Fruit fly (Drosophila melanogaster) whole organism, prepupa: ENCODE data around the gene Hsc70-1.

ENCODE experiments used
- CG15336 ChIP-seq: fragments of 200-800 bp; sonication (Bioruptor generic); IDR thresholded peaks from 2 replicates; pipeline ENCODE4 v1.3.6; 2022; ENCODE audit warnings: missing biosample characterization, missing genetic modification characterization
- CG1621 ChIP-seq: fragments of 200-800 bp; sonication (Bioruptor generic); optimal IDR thresholded peaks from 3 replicates; lab custom pipeline; 2018; ENCODE audit warnings: missing biosample characterization, mild to moderate bottlenecking, missing genetic modification characterization
- CG32006 ChIP-seq: fragments of 200-800 bp; sonication (Bioruptor generic); optimal IDR thresholded peaks from 3 replicates; lab custom pipeline; 2017; ENCODE audit warnings: missing biosample characterization, mild to moderate bottlenecking, missing genetic modification characterization
- CG34406 ChIP-seq: fragments of 200-800 bp; sonication (Bioruptor generic); optimal IDR thresholded peaks from 3 replicates; lab custom pipeline; 2016; ENCODE audit warnings: missing biosample characterization, missing genetic modification characterization
- CG8632 ChIP-seq: fragments of 200-800 bp; sonication (Bioruptor generic); optimal IDR thresholded peaks from 3 replicates; lab custom pipeline; 2016; ENCODE audit warnings: missing biosample characterization, missing genetic modification characterization
- CG9139 ChIP-seq: fragments of 200-800 bp; sonication (Bioruptor generic); optimal IDR thresholded peaks from 3 replicates; lab custom pipeline; 2017; ENCODE audit warnings: missing biosample characterization, mild to moderate bottlenecking, missing genetic modification characterization
- Ets96B ChIP-seq: fragments of 200-800 bp; optimal IDR thresholded peaks from 2 replicates; lab custom pipeline; 2019; ENCODE audit warnings: missing biosample characterization, mild to moderate bottlenecking, missing genetic modification characterization, moderate library complexity
- Hr4 ChIP-seq: fragments of 200-800 bp; sonication (Bioruptor generic); optimal IDR thresholded peaks from 3 replicates; lab custom pipeline; 2016; ENCODE audit warnings: missing biosample characterization, missing genetic modification characterization
- Sox15 ChIP-seq: fragments of 200-800 bp; sonication (Bioruptor generic); optimal IDR thresholded peaks from 3 replicates; lab custom pipeline; 2016; ENCODE audit warnings: missing biosample characterization, missing genetic modification characterization
- fd85E ChIP-seq: fragments of 200-800 bp; sonication (Bioruptor generic); optimal IDR thresholded peaks from 3 replicates; lab custom pipeline; 2016; ENCODE audit warnings: missing biosample characterization, missing genetic modification characterization
- fkh ChIP-seq: fragments of 200-800 bp; sonication (Bioruptor generic); optimal IDR thresholded peaks from 3 replicates; lab custom pipeline; 2017; ENCODE audit warnings: missing biosample characterization, mild to moderate bottlenecking, missing genetic modification characterization, moderate library complexity
- spab ChIP-seq: fragments of 200-800 bp; sonication (Bioruptor generic); optimal IDR thresholded peaks from 2 replicates; lab custom pipeline; 2017; ENCODE audit warnings: missing biosample characterization, mild to moderate bottlenecking, missing genetic modification characterization, missing genetic modification reagents
- svp ChIP-seq: fragments of 200-800 bp; sonication (Bioruptor generic); peaks from one replicate; lab custom pipeline; 2016; ENCODE audit warnings: missing biosample characterization, missing genetic modification characterization

- TF ChIP-seq CG8632 (GFP tag; lab: Kevin White, UChicago) (no peak), Sox15 (GFP tag; lab: Kevin White, UChicago) (no peak), CG34406 (GFP tag; lab: Kevin White, UChicago) (no peak), svp (no peak), CG1621 (tag; lab: Kevin White, UChicago) (no peak), Ets96B (tag; lab: Kevin White, UChicago) (no peak), CG15336 (GFP tag; lab: Robert Waterston, UW) (no peak), fkh (GFP tag; lab: Kevin White, UChicago) (no peak), fd85E (no peak), spab (GFP tag; lab: Kevin White, UChicago) (no peak), Hr4 (no peak), CG32006 (GFP tag; lab: Kevin White, UChicago) (no peak), CG9139 (GFP tag; lab: Kevin White, UChicago) (no peak)
These were observed 12.5 kb downstream of the Hsc70-1 start, which contains the start of gene CG17362 for dm6 chr3L:13986330-13986729.
